Fruit fly (Drosophila melanogaster): Measurements from ENCODE around the gene Cpr11B.

The Cpr11B gene

DNA sequence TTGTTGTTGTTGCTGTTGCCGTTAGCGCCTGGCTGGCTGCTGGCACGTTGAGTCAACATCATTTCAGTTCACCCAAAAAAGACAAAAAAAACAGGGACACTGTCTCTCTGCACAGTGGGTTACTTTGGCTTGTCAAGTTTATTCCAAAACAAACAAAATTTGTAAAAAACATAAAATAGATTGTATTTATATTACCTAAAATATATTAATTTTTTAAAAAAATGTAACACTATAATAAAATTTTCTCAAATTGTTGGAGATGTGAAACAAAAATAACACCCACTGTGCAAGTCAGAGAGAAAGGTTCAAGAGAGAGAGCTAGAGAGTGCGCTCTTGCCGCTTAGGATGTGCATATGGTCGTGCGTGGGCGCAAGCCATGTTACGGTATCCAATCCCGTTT, 14.7 kb downstream of the Cpr11B start (continued):
- TF ChIP-seq CG34406 (GFP tag; optimal IDR thresholded peaks at IDR 0.05) (peak; percentile 71), Eip78C (GFP tag) (peak; percentile 81), CG6163 (GFP tag; IDR thresholded peaks at IDR 0.05) (peak; percentile 79), topi (GFP tag; optimal IDR thresholded peaks at IDR 0.05) (peak; percentile 35), CG11294 (GFP tag; IDR thresholded peaks at IDR 0.05) (peak; percentile 67), CG1621 (tag; optimal IDR thresholded peaks at IDR 0.05) (peak; percentile 27), CG6792 (GFP tag; optimal IDR thresholded peaks at IDR 0.05) (peak; percentile 62), fd59A (GFP tag; optimal IDR thresholded peaks at IDR 0.05) (peak; percentile 27)

dm6 chrX:12568292-12568923, 15.5 kb downstream of the Cpr11B start, which contains the start of gene hwt:
Gene hwt (minus strand): TSS chrX:12568452.
- TF ChIP-seq Gug (GFP tag; IDR thresholded peaks at IDR 0.05) (no peak), vri (GFP tag; optimal IDR thresholded peaks at IDR 0.05) (no peak), CG11762 (GFP tag; optimal IDR thresholded peaks at IDR 0.05; ENCODE audit: insufficient read depth) (no peak), fd59A (GFP tag; optimal IDR thresholded peaks at IDR 0.05) (no peak), Hr39 (GFP tag; optimal IDR thresholded peaks at IDR 0.05) (no peak), CG3032 (tag; optimal IDR thresholded peaks at IDR 0.05) (no peak), salr (GFP tag; optimal IDR thresholded peaks at IDR 0.05) (no peak), ss (GFP tag; optimal IDR thresholded peaks at IDR 0.05) (no peak), CG8632 (GFP tag; optimal IDR thresholded peaks at IDR 0.05) (no peak), Eip75B (GFP tag; optimal IDR thresholded peaks at IDR 0.05) (no peak)

DNA sequence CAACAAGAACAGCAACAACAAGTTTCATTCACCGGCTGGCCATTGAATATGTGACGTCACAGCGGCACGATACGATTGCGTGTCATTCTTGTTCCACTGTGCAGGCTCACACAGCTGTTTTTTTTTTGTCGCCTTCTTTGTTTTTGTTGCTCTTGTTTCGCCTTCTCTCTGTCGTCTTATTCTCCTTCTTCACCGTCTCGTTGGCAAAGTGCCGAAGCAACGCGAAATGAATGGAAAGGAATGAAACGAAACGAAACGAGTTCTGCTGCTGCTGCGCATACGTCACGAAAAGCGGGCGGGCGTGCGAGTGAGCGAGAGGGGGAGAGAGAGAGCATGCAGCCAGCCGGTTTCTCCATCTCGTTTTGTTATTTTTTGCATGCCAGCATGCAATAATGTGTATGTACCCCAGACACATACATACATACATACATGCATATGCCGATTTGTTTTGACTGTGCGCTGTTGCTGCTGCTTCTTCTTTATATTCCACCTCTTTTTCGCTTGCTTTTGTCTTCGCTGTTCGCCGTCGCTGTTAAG, 21.8 kb downstream of the Cpr11B start:
- peak; percentile 16 for TF ChIP-seq CG11902 (GFP tag; optimal IDR thresholded peaks at IDR 0.05)
- peak; percentile 40; the same call in 1 of the 2 replicates for TF ChIP-seq CG11294 (GFP tag; IDR thresholded peaks at IDR 0.05)
- peak; percentile 92 for TF ChIP-seq CG1621 (tag; optimal IDR thresholded peaks at IDR 0.05)
- TF ChIP-seq Lpt (GFP tag; optimal IDR thresholded peaks at IDR 0.05) = peak; percentile 92
- TF ChIP-seq Met (GFP tag; optimal IDR thresholded peaks at IDR 0.05) = peak; percentile 59
- TF ChIP-seq spab (GFP tag; optimal IDR thresholded peaks at IDR 0.05) = peak; percentile 90
- peak; percentile 95 for TF ChIP-seq eg (GFP tag; IDR thresholded peaks at IDR 0.05)
- peak; percentile 87 for TF ChIP-seq dac (GFP tag; optimal IDR thresholded peaks at IDR 0.05)
- TF ChIP-seq CG11762 (GFP tag; optimal IDR thresholded peaks at IDR 0.05; ENCODE audit: insufficient read depth) = peak; percentile 73
- TF ChIP-seq Ets21C (GFP tag; optimal IDR thresholded peaks at IDR 0.05) = no peak
- peak; percentile 82 for TF ChIP-seq pdm3 (GFP tag; optimal IDR thresholded peaks at IDR 0.05)
- TF ChIP-seq CG16779 (tag; optimal IDR thresholded peaks at IDR 0.05) = peak; percentile 96
- peak; percentile 81 for TF ChIP-seq fd85E (GFP tag; optimal IDR thresholded peaks at IDR 0.05)
- no peak for TF ChIP-seq Hr38 (GFP tag; optimal IDR thresholded peaks at IDR 0.05)
- TF ChIP-seq CG6792 (GFP tag; optimal IDR thresholded peaks at IDR 0.05) = peak; percentile 64
- TF ChIP-seq Hr4 (GFP tag; optimal IDR thresholded peaks at IDR 0.05) = peak; percentile 44
- TF ChIP-seq acj6 (GFP tag; optimal IDR thresholded peaks at IDR 0.05) = peak; percentile 50
- peak; percentile 80 for TF ChIP-seq Sox14 (GFP tag; optimal IDR thresholded peaks at IDR 0.05)
- peak; percentile 80 for TF ChIP-seq CG32006 (GFP tag; optimal IDR thresholded peaks at IDR 0.05)
- TF ChIP-seq Gug (GFP tag; IDR thresholded peaks at IDR 0.05) = peak; percentile 57
- peak; percentile 15 for TF ChIP-seq cyc (GFP tag; optimal IDR thresholded peaks at IDR 0.05)
- TF ChIP-seq CG7368 (GFP tag; optimal IDR thresholded peaks at IDR 0.05) = peak; percentile 89
- TF ChIP-seq Blimp-1 (GFP tag; optimal IDR thresholded peaks at IDR 0.05) = peak; percentile 29
- no peak for TF ChIP-seq Sox15 (GFP tag; optimal IDR thresholded peaks at IDR 0.05)
- peak; percentile 88 for TF ChIP-seq CG8119 (GFP tag; IDR thresholded peaks at IDR 0.05)
- TF ChIP-seq ss (GFP tag; optimal IDR thresholded peaks at IDR 0.05) = peak; percentile 98 to 100
- peak; percentile 72 for TF ChIP-seq CG3032 (tag; optimal IDR thresholded peaks at IDR 0.05)
- TF ChIP-seq CG31627 (GFP tag; optimal IDR thresholded peaks at IDR 0.05) = peak; percentile 6
- TF ChIP-seq CG3919 (GFP tag; optimal IDR thresholded peaks at IDR 0.05) = peak; percentile 85
- peak; percentile 53 to 86 for TF ChIP-seq salr (GFP tag; optimal IDR thresholded peaks at IDR 0.05)
- peak; percentile 54 for TF ChIP-seq esn (GFP tag; optimal IDR thresholded peaks at IDR 0.05)
- peak; percentile 76 for TF ChIP-seq CG34406 (GFP tag; optimal IDR thresholded peaks at IDR 0.05)
- TF ChIP-seq OdsH (GFP tag; optimal IDR thresholded peaks at IDR 0.05) = peak; percentile 62
- TF ChIP-seq CG6163 (GFP tag; IDR thresholded peaks at IDR 0.05) = peak; percentile 97
- TF ChIP-seq CG4318 (GFP tag; optimal IDR thresholded peaks at IDR 0.05) = peak; percentile 1
- peak; percentile 80 for TF ChIP-seq Eip75B (GFP tag; optimal IDR thresholded peaks at IDR 0.05)
- peak; percentile 91 for TF ChIP-seq CG10669 (GFP tag; optimal IDR thresholded peaks at IDR 0.05)
- peak; percentile 93 for TF ChIP-seq CG6276 (GFP tag; optimal IDR thresholded peaks at IDR 0.05)
- TF ChIP-seq vri (GFP tag; optimal IDR thresholded peaks at IDR 0.05) = peak; percentile 88

Measured in whole organism, prepupa.